Fruit fly (Drosophila melanogaster) whole organism, embryonic: ENCODE measurements around the gene CG43931.

ENCODE experiments used
- Antp ChIP-seq: fragments of 200-800 bp; sonication (Bioruptor generic); optimal IDR thresholded peaks from 3 replicates; lab custom pipeline; 2016; ENCODE audit warnings: missing biosample characterization, missing genetic modification characterization
- CG11398 ChIP-seq: fragments of 200-800 bp; sonication (Bioruptor generic); optimal IDR thresholded peaks from 2 replicates; lab custom pipeline; 2016; ENCODE audit warnings: missing biosample characterization, missing genetic modification characterization
- CG11504 ChIP-seq: fragments of 200-800 bp; sonication (Bioruptor generic); optimal IDR thresholded peaks from 3 replicates; lab custom pipeline; 2019; ENCODE audit warnings: missing biosample characterization, mild to moderate bottlenecking, missing genetic modification characterization, moderate library complexity
- CG11695 ChIP-seq: fragments of 200-800 bp; sonication (Bioruptor generic); IDR thresholded peaks from 3 replicates; pipeline ENCODE4 v1.3.6; 2022; ENCODE audit warnings: missing biosample characterization, missing genetic modification characterization
- CG12236 ChIP-seq: fragments of 200-800 bp; sonication (Bioruptor generic); optimal IDR thresholded peaks from 2 replicates; lab custom pipeline; 2016; ENCODE audit warnings: missing biosample characterization, missing genetic modification characterization
- CG13296 ChIP-seq: fragments of 200-800 bp; sonication (Bioruptor generic); optimal IDR thresholded peaks from 3 replicates; lab custom pipeline; 2018; ENCODE audit warnings: missing biosample characterization, mild to moderate bottlenecking, missing genetic modification characterization
- CG13624 ChIP-seq: fragments of 200-800 bp; sonication (Bioruptor generic); optimal IDR thresholded peaks from 2 replicates; lab custom pipeline; 2016; ENCODE audit warnings: missing biosample characterization, missing genetic modification characterization
- CG15696 ChIP-seq: fragments of 200-800 bp; sonication (Bioruptor generic); optimal IDR thresholded peaks from 2 replicates; lab custom pipeline; 2019; ENCODE audit warnings: missing biosample characterization, mild to moderate bottlenecking, missing genetic modification characterization, moderate library complexity
- CG1602 ChIP-seq: fragments of 200-800 bp; sonication (Bioruptor generic); optimal IDR thresholded peaks from 3 replicates; lab custom pipeline; 2016; ENCODE audit warnings: missing biosample characterization, missing genetic modification characterization
- CG17385 ChIP-seq: fragments of 200-800 bp; sonication (Bioruptor generic); optimal IDR thresholded peaks from 3 replicates; lab custom pipeline; 2018; ENCODE audit warnings: missing biosample characterization, mild to moderate bottlenecking, missing genetic modification characterization
- CG17829 ChIP-seq: fragments of 200-800 bp; optimal IDR thresholded peaks from 2 replicates; lab custom pipeline; 2019; ENCODE audit warnings: missing biosample characterization, mild to moderate bottlenecking, missing genetic modification characterization, moderate library complexity
- CG18599 ChIP-seq: fragments of 200-800 bp; sonication (Bioruptor generic); optimal IDR thresholded peaks from 3 replicates; lab custom pipeline; 2017; ENCODE audit warnings: missing biosample characterization, missing genetic modification characterization, mild to moderate bottlenecking, moderate library complexity, missing genetic modification reagents
- CG2199 ChIP-seq: fragments of 200-800 bp; sonication (Bioruptor generic); IDR thresholded peaks from 3 replicates; pipeline ENCODE4 v1.3.6; 2022; ENCODE audit warnings: missing biosample characterization, missing genetic modification characterization
- CG2712 ChIP-seq: fragments of 200-800 bp; optimal IDR thresholded peaks from 3 replicates; lab custom pipeline; 2019; ENCODE audit warnings: missing biosample characterization, mild to moderate bottlenecking, missing genetic modification characterization, moderate library complexity
- CG32767 ChIP-seq: fragments of 200-800 bp; sonication (Bioruptor generic); IDR thresholded peaks from 2 replicates; pipeline ENCODE4 v1.3.6; 2022; ENCODE audit warnings: missing biosample characterization, missing genetic modification characterization
- CG3281 ChIP-seq: fragments of 200-800 bp; sonication (Bioruptor generic); optimal IDR thresholded peaks from 3 replicates; lab custom pipeline; 2017; ENCODE audit warnings: missing biosample characterization, mild to moderate bottlenecking, missing genetic modification characterization
- CG4424 ChIP-seq: fragments of 200-800 bp; sonication (Bioruptor generic); optimal IDR thresholded peaks from 3 replicates; lab custom pipeline; 2016; ENCODE audit warnings: missing biosample characterization, missing genetic modification characterization
- CG4820 ChIP-seq: fragments of 200-800 bp; sonication (Bioruptor generic); optimal IDR thresholded peaks from 3 replicates; lab custom pipeline; 2016; ENCODE audit warnings: missing biosample characterization, missing genetic modification characterization
- CG4854 ChIP-seq: fragments of 200-800 bp; sonication (Bioruptor generic); optimal IDR thresholded peaks from 2 replicates; lab custom pipeline; 2016; ENCODE audit warnings: missing biosample characterization, missing genetic modification characterization, inconsistent platforms
- CG6272 ChIP-seq: fragments of 200-800 bp; sonication (Bioruptor generic); IDR thresholded peaks from 2 replicates; pipeline ENCODE4 v1.3.6; 2022; ENCODE audit warnings: missing biosample characterization, missing genetic modification characterization
- CG6689 ChIP-seq: fragments of 200-800 bp; sonication (Bioruptor generic); IDR thresholded peaks from 2 replicates; pipeline ENCODE4 v1.3.6; 2022; ENCODE audit warnings: missing biosample characterization, missing genetic modification characterization
- CG7271 ChIP-seq: fragments of 200-800 bp; sonication (Bioruptor generic); optimal IDR thresholded peaks from 2 replicates; lab custom pipeline; 2018; ENCODE audit warnings: missing biosample characterization, mild to moderate bottlenecking, missing genetic modification characterization, moderate library complexity
- CG8089 ChIP-seq: fragments of 200-800 bp; sonication (Bioruptor generic); optimal IDR thresholded peaks from 3 replicates; lab custom pipeline; 2016; ENCODE audit warnings: missing biosample characterization, missing genetic modification characterization
- CG9437 ChIP-seq: fragments of 200-800 bp; sonication (Bioruptor generic); optimal IDR thresholded peaks from 2 replicates; lab custom pipeline; 2018; ENCODE audit warnings: missing biosample characterization, mild to moderate bottlenecking, missing genetic modification characterization
- CG9727 ChIP-seq: fragments of 200-800 bp; sonication (Bioruptor generic); optimal IDR thresholded peaks from 3 replicates; lab custom pipeline; 2017; ENCODE audit warnings: missing biosample characterization, mild to moderate bottlenecking, missing genetic modification characterization
- Doc2 ChIP-seq: fragments of 200-800 bp; sonication (Bioruptor generic); IDR thresholded peaks from 2 replicates; pipeline ENCODE4 v1.3.6; 2022; ENCODE audit warnings: missing biosample characterization, missing genetic modification characterization
- E2f1 ChIP-seq: fragments of 200-800 bp; sonication (Bioruptor generic); IDR thresholded peaks from 2 replicates; pipeline ENCODE4 v1.3.6; 2022; ENCODE audit warnings: missing biosample characterization, missing genetic modification characterization
- Eip74EF ChIP-seq, 2 experiments: fragments of 200-800 bp in 1 of 2; fragments of >200 bp in 1 of 2; sonication (Bioruptor generic) in 1 of 2; optimal IDR thresholded peaks; 2 replicates each; lab custom pipeline; 2017 to 2019; ENCODE audit warnings: missing biosample characterization in 2 of 2, missing genetic modification characterization in 2 of 2, mild to moderate bottlenecking in 1 of 2, moderate library complexity in 1 of 2
- Lpt ChIP-seq: fragments of >200 bp; optimal IDR thresholded peaks from 2 replicates; lab custom pipeline; 2018; ENCODE audit warnings: missing biosample characterization, missing genetic modification characterization
- Mrtf ChIP-seq: fragments of 200-800 bp; sonication (Bioruptor generic); IDR thresholded peaks from 3 replicates; pipeline ENCODE4 v1.3.6; 2022; ENCODE audit warnings: missing biosample characterization, missing genetic modification characterization
- NC2α ChIP-seq: fragments of 200-800 bp; sonication (Bioruptor generic); optimal IDR thresholded peaks from 2 replicates; lab custom pipeline; 2016; ENCODE audit warnings: missing biosample characterization, missing genetic modification characterization
- Nf-YA ChIP-seq: fragments of 200-800 bp; sonication (Bioruptor generic); IDR thresholded peaks from 2 replicates; pipeline ENCODE4 v1.3.6; 2022; ENCODE audit warnings: missing biosample characterization, missing genetic modification characterization
- Ptx1 ChIP-seq: fragments of 200-800 bp; sonication (Bioruptor generic); IDR thresholded peaks from 2 replicates; pipeline ENCODE4 v1.3.6; 2022; ENCODE audit warnings: missing biosample characterization, missing genetic modification characterization
- Rx ChIP-seq: fragments of 200-800 bp; sonication (Bioruptor generic); IDR thresholded peaks from 2 replicates; pipeline ENCODE4 v1.3.6; 2022; ENCODE audit warnings: missing biosample characterization, missing genetic modification characterization
- Stat92E ChIP-seq, 3 experiments: fragments of >200 bp in 2 of 3; fragments of 200-800 bp in 1 of 3; sonication (Bioruptor generic) in 1 of 3; optimal IDR thresholded peaks; 2 replicates each; lab custom pipeline; 2017 to 2019; ENCODE audit warnings: missing biosample characterization in 3 of 3, missing genetic modification characterization in 3 of 3, mild to moderate bottlenecking in 1 of 3, moderate library complexity in 1 of 3
- ara ChIP-seq: fragments of 200-800 bp; sonication (Bioruptor generic); IDR thresholded peaks from 2 replicates; pipeline ENCODE4 v1.3.6; 2022; ENCODE audit warnings: missing biosample characterization, missing genetic modification characterization
- emc ChIP-seq: fragments of 200-800 bp; sonication (Bioruptor generic); optimal IDR thresholded peaks from 2 replicates; lab custom pipeline; 2016; ENCODE audit warnings: missing biosample characterization, missing genetic modification characterization
- en ChIP-seq: fragments of 200-800 bp; sonication (Bioruptor generic); optimal IDR thresholded peaks from 2 replicates; lab custom pipeline; 2016; ENCODE audit warnings: missing biosample characterization, missing genetic modification characterization
- ewg ChIP-seq: fragments of 200-800 bp; sonication (Bioruptor generic); optimal IDR thresholded peaks from 3 replicates; lab custom pipeline; 2017; ENCODE audit warnings: mild to moderate bottlenecking, missing biosample characterization, missing genetic modification reagents, missing genetic modification characterization
- gce ChIP-seq: fragments of 200-800 bp; sonication (Bioruptor generic); IDR thresholded peaks from 3 replicates; pipeline ENCODE4 v1.3.6; 2022; ENCODE audit warnings: missing biosample characterization, missing genetic modification characterization
- gsb-n ChIP-seq: fragments of 200-800 bp; sonication (Bioruptor generic); optimal IDR thresholded peaks from 3 replicates; lab custom pipeline; 2018; ENCODE audit warnings: missing biosample characterization, mild to moderate bottlenecking, missing genetic modification characterization
- gt ChIP-seq: fragments of 200-800 bp; sonication (Bioruptor generic); IDR thresholded peaks from 2 replicates; pipeline ENCODE4 v1.3.6; 2022; ENCODE audit warnings: missing biosample characterization, missing genetic modification characterization
- hth ChIP-seq: fragments of >200 bp; optimal IDR thresholded peaks from 2 replicates; lab custom pipeline; 2017; ENCODE audit warnings: inconsistent platforms
- jigr1 ChIP-seq: fragments of 200-800 bp; sonication (Bioruptor generic); IDR thresholded peaks from 3 replicates; pipeline ENCODE4 v1.3.6; 2022; ENCODE audit warnings: missing biosample characterization, missing genetic modification characterization
- mirr ChIP-seq: fragments of 200-800 bp; sonication (Bioruptor generic); optimal IDR thresholded peaks from 3 replicates; lab custom pipeline; 2018; ENCODE audit warnings: missing biosample characterization, mild to moderate bottlenecking, missing genetic modification characterization
- oc ChIP-seq: fragments of 200-800 bp; sonication (Bioruptor generic); optimal IDR thresholded peaks from 2 replicates; lab custom pipeline; 2018; ENCODE audit warnings: missing biosample characterization, mild to moderate bottlenecking, missing genetic modification characterization, moderate library complexity
- pfk ChIP-seq: fragments of 200-800 bp; sonication (Bioruptor generic); optimal IDR thresholded peaks from 2 replicates; lab custom pipeline; 2018; ENCODE audit warnings: missing biosample characterization, mild to moderate bottlenecking, missing genetic modification characterization, moderate library complexity
- repo ChIP-seq: fragments of 200-800 bp; sonication (Bioruptor generic); optimal IDR thresholded peaks from 2 replicates; lab custom pipeline; 2016; ENCODE audit warnings: missing biosample characterization, missing genetic modification characterization
- shn ChIP-seq: fragments of 200-800 bp; sonication (Bioruptor generic); optimal IDR thresholded peaks from 3 replicates; lab custom pipeline; 2016; ENCODE audit warnings: missing biosample characterization, missing genetic modification characterization
- sisA ChIP-seq: fragments of 200-800 bp; sonication (Bioruptor generic); IDR thresholded peaks from 2 replicates; pipeline ENCODE4 v1.3.6; 2022; ENCODE audit warnings: missing biosample characterization, missing genetic modification characterization
- sob ChIP-seq: fragments of 200-800 bp; sonication (Bioruptor generic); IDR thresholded peaks from 2 replicates; pipeline ENCODE4 v1.3.6; 2022; ENCODE audit warnings: missing biosample characterization, missing genetic modification characterization

Gene CG43931

dm6 chr3L:20930059-20930785, 32.9 kb downstream of the CG43931 start (continued):
- no peak for TF ChIP-seq Stat92E (GFP tag; optimal IDR thresholded peaks at IDR 0.05; lab: Kevin White, UChicago)
- no peak for TF ChIP-seq CG4854 (GFP tag; lab: Kevin White, UChicago)
- TF ChIP-seq jigr1 (GFP tag; lab: Robert Waterston, UW), result no peak
- no peak for TF ChIP-seq CG7271 (tag; lab: Kevin White, UChicago)
- no peak for TF ChIP-seq pfk (GFP tag; lab: Kevin White, UChicago)
- no peak for TF ChIP-seq Mrtf
- no peak for TF ChIP-seq Lpt (GFP tag; lab: Kevin White, UChicago)
- TF ChIP-seq ara (GFP tag; lab: Robert Waterston, UW), result no peak; the same call in 1 of the 2 replicates
- no peak for TF ChIP-seq CG18599 (GFP tag; lab: Kevin White, UChicago)
- TF ChIP-seq CG2712, result peak; percentile 83
- TF ChIP-seq Eip74EF (GFP tag; optimal IDR thresholded peaks at IDR 0.05; lab: Kevin White, UChicago), result peak in 1 of 2 experiments; percentile 23
- no peak for TF ChIP-seq Nf-YA (GFP tag; lab: Robert Waterston, UW)
- TF ChIP-seq CG4424 (GFP tag; lab: Kevin White, UChicago), result peak; percentile 39
- no peak for TF ChIP-seq CG1602
- no peak for TF ChIP-seq CG4820 (GFP tag; lab: Kevin White, UChicago)
- no peak for TF ChIP-seq NC2α (GFP tag; lab: Kevin White, UChicago)
- TF ChIP-seq sisA (GFP tag; lab: Robert Waterston, UW), result no peak
- no peak for TF ChIP-seq gce
- TF ChIP-seq E2f1 (GFP tag; lab: Robert Waterston, UW), result no peak
- no peak for TF ChIP-seq CG8089
- TF ChIP-seq Ptx1 (GFP tag; lab: Robert Waterston, UW), result no peak
- no peak for TF ChIP-seq oc (tag; lab: Kevin White, UChicago)
- no peak for TF ChIP-seq CG6272 (GFP tag; lab: Robert Waterston, UW)
- TF ChIP-seq CG6689 (GFP tag; lab: Robert Waterston, UW), result peak; percentile 18; the same call in 1 of the 2 replicates
- TF ChIP-seq gt (GFP tag; lab: Robert Waterston, UW), result no peak
- TF ChIP-seq Rx (GFP tag; lab: Robert Waterston, UW), result no peak
- TF ChIP-seq mirr (GFP tag; lab: Kevin White, UChicago), result no peak
- peak; percentile 32 for TF ChIP-seq CG9437 (GFP tag; lab: Kevin White, UChicago)
- no peak for TF ChIP-seq hth (lab: Kevin White, UChicago)
- no peak for TF ChIP-seq sob (GFP tag; lab: Robert Waterston, UW)
- no peak for TF ChIP-seq emc (GFP tag; lab: Kevin White, UChicago)
- TF ChIP-seq CG2199 (GFP tag; lab: Robert Waterston, UW), result no peak
- TF ChIP-seq CG9727 (GFP tag; lab: Kevin White, UChicago), result peak; percentile 59
- TF ChIP-seq CG15696 (tag; lab: Kevin White, UChicago), result peak; percentile 41
- TF ChIP-seq CG17385 (GFP tag; lab: Kevin White, UChicago), result peak; percentile 31
- no peak for TF ChIP-seq CG12236 (GFP tag; lab: Kevin White, UChicago)
- TF ChIP-seq ewg, result peak; percentile 36
- no peak for TF ChIP-seq CG13624
- TF ChIP-seq repo (GFP tag; lab: Kevin White, UChicago), result no peak
- no peak for TF ChIP-seq en (GFP tag; lab: Kevin White, UChicago)
- peak; percentile 62 for TF ChIP-seq CG17829
- TF ChIP-seq CG11695 (GFP tag; lab: Robert Waterston, UW), result no peak
- no peak for TF ChIP-seq Doc2 (GFP tag; lab: Robert Waterston, UW)
- TF ChIP-seq Antp (GFP tag; lab: Kevin White, UChicago), result no peak
- TF ChIP-seq CG13296, result no peak
- TF ChIP-seq CG11504, result peak; percentile 72
- peak; percentile 72 for TF ChIP-seq gsb-n (tag; lab: Kevin White, UChicago)
- TF ChIP-seq shn (GFP tag; lab: Kevin White, UChicago), result no peak
- no peak for TF ChIP-seq CG11398
- no peak for TF ChIP-seq CG3281 (GFP tag; lab: Kevin White, UChicago)
- no peak for TF ChIP-seq CG32767
